Fruit fly (Drosophila melanogaster) Kc167 (cell line): ENCODE measurements around the gene CG7328.

Source experiments
- Myc ChIP-seq: fragments of >200 bp; optimal IDR thresholded peaks from 2 replicates; lab custom pipeline; 2017; ENCODE audit warnings: missing external identifiers
- Sin3A ChIP-seq: fragments of >200 bp; optimal IDR thresholded peaks from 2 replicates; lab custom pipeline; 2018; ENCODE audit warnings: missing external identifiers
- h ChIP-seq: fragments of >200 bp; optimal IDR thresholded peaks from 3 replicates; lab custom pipeline; 2018; ENCODE audit warnings: missing external identifiers
- insv ChIP-seq: fragments of >200 bp; optimal IDR thresholded peaks from 3 replicates; lab custom pipeline; 2018; ENCODE audit warnings: missing external identifiers
- psq ChIP-seq: fragments of >200 bp; optimal IDR thresholded peaks from 2 replicates; lab custom pipeline; 2017; ENCODE audit warnings: missing external identifiers
- ttk ChIP-seq: sonication (Bioruptor generic); optimal IDR thresholded peaks from 2 replicates; lab custom pipeline; 2017; ENCODE audit warnings: missing external identifiers

CG7328 gene

DNA sequence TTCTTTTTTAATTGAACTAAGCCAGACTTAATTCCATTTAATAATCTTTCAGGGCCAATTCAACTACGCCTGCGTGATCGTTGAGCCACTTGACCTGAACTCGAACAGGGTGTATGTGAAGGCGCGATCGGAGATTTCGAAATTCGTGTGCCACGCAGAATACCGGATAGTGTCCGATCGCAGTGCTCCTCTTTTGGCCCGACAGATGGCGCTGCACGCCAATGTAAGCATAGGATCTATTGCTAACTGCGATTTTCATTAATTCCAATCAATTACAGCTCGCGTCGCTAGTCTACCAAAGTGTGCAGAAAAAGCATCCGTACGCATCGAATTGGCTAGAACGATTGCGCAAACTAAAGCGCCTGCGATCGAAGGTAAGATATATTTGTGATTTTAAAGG is 2.1 kb downstream of the CG7328 start:
- TF ChIP-seq psq (lab: Kevin White, UChicago), result no peak

dm6 chr3L:20133168-20133567 is 7.2 kb downstream of the CG7328 start, which contains the start of gene CG7335:
CG7335 (minus strand) TSS chr3L:20133268.
- TF ChIP-seq psq (lab: Kevin White, UChicago), result no peak
- no peak for TF ChIP-seq ttk (lab: Kevin White, UChicago)
- TF ChIP-seq h, result no peak
- no peak for TF ChIP-seq Myc (lab: Kevin White, UChicago)
- no peak for TF ChIP-seq Sin3A
- no peak for TF ChIP-seq insv (lab: Kevin White, UChicago)

DNA sequence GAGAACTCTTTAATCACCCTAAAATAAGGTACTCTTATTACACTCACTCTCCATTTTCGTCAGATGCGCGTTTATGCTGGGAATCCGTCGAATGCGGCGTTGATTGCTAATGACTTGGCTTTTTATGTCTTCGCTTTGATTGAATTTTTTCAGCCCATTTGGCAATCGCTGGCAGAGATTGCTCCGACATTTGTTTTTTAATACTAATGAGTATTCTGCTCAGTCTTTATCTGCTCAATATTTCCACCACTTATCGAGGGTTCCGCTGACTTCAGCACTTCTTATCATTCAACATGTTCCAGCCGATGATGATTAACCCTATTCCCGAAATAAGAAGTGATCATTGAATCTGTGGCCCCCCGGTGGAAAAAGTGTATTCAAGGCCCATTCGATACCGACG is 8.8 kb downstream of the CG7328 start, which contains the start of gene obst-J:
TSS of gene obst-J (minus strand) at position 101 of the 400 bp plus-strand sequence.
- TF ChIP-seq psq (lab: Kevin White, UChicago) (no peak), h (no peak), insv (lab: Kevin White, UChicago) (no peak), Myc (lab: Kevin White, UChicago) (no peak), Sin3A (no peak), ttk (lab: Kevin White, UChicago) (no peak)

DNA sequence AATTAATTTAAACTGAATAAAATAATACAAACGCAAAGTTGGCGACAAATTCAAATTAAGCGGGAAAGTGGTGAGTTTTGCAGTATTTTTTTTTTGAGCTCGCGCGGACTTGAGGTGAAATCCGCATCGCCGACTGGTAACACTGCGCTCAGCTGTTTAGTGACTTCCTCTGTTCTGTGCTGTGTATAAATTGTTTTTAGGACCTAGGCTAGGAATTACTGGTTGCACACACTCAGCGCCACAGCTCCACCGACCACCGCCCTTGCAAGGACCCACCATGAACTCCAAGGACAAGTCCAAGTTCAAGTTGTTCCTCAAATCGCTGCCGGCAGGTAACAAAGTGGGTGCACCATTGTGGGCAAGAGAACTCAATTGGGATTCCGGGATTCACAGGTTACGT is 11.4 kb downstream of the CG7328 start, which contains the start of gene gig:
TSS of gene gig (plus strand) at position 150 of the 400 bp plus-strand sequence.
- TF ChIP-seq psq (lab: Kevin White, UChicago) (no peak), Myc (lab: Kevin White, UChicago) (no peak), ttk (lab: Kevin White, UChicago) (no peak), Sin3A (no peak), h (no peak), insv (lab: Kevin White, UChicago) (no peak)

- TF ChIP-seq h (no peak), insv (lab: Kevin White, UChicago) (no peak), Myc (lab: Kevin White, UChicago) (no peak), Sin3A (no peak), ttk (lab: Kevin White, UChicago) (no peak), psq (lab: Kevin White, UChicago) (no peak)
Observed at dm6 chr3L:20127281-20127680, 13.1 kb downstream of the CG7328 start, which contains the start of gene CG7365. CG7365 (minus strand) TSS chr3L:20127381.

dm6 chr3L:20126106-20126505 is 14.3 kb downstream of the CG7328 start:
- TF ChIP-seq insv (lab: Kevin White, UChicago) (no peak), Myc (lab: Kevin White, UChicago) (no peak), psq (lab: Kevin White, UChicago) (no peak), h (no peak), Sin3A (no peak), ttk (lab: Kevin White, UChicago) (no peak)

- TF ChIP-seq psq (lab: Kevin White, UChicago) (no peak), Myc (lab: Kevin White, UChicago) (no peak)
Observed at dm6 chr3L:20123038-20123437, 17.4 kb downstream of the CG7328 start.

DNA sequence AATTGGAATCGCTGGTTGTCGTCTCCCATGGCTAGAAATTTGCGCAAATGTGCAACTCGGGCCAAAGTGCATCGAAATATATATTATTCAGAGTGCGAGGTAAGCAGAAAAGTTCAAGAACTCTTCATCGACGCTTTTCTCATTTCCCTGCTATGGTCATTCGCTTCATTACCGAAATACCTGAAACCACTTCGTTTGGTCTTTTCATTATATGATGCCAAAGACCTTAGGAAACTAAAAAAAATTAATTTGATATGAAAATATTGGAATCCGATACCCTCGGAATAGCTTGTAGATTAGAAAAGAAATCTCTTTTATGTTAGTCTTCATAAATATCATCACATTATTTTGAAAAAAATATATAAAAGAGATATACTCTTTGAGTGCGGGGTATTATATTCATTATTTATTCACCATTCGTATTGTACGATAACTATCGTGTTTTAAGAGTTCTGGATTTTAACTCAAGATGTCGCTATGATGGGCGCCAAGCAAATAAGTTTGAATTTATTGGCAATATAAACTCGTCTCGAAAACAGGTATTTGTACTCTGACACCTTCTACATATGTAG is 27.5 kb downstream of the CG7328 start, which contains the start of gene CG14187:
TSS of gene CG14187 (minus strand) at position 51 of the 572 bp plus-strand sequence.
- TF ChIP-seq ttk (lab: Kevin White, UChicago) (no peak), Myc (lab: Kevin White, UChicago) (no peak), insv (lab: Kevin White, UChicago) (no peak)

DNA sequence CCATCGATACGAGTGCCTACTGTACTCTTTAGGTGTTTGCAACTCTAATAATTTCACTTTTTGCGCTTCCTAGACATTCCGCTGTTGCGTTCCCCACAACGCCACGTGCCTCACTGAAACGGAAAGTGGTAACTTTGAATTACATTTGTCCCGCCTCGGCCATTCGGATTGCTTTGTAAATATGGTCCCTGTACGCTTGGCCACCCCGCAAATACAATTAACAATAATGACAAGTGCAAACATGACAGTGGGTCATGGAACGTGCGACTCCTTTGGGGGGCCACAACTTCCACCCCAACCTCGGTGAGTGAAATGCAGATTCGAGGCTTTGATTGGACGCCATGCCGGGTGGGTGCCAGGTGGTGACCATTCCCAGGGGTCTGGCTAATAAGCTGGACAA is 29.0 kb downstream of the CG7328 start, which contains the start of gene Ir76b:
TSS of gene Ir76b (minus strand) at position 101 of the 400 bp plus-strand sequence.
- TF ChIP-seq insv (lab: Kevin White, UChicago) (no peak), psq (lab: Kevin White, UChicago) (no peak), h (no peak), ttk (lab: Kevin White, UChicago) (no peak), Myc (lab: Kevin White, UChicago) (no peak), Sin3A (no peak)

DNA sequence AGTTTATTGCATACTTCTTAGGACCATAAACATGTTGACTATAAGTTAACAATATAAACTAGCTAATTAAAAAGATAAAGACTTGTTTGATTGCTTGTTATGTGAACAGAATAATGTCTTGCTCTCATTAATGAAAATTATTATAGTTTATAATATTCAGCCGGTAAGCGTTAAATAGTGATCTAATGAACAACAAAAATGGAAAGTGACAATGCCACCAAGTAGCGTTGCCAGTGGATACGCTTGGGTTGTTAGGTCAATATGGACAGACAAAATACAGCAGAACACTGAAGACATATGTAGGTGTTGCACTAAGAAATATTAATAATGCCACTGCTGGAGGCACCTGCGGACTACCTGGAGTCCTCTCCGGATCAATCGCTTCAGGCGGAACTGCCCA is 34.6 kb downstream of the CG7328 start, which contains the start of gene CG14185:
TSS of gene CG14185 (plus strand) at position 301 of the 400 bp plus-strand sequence.
- TF ChIP-seq psq (lab: Kevin White, UChicago), result no peak
- no peak for TF ChIP-seq Sin3A
- no peak for TF ChIP-seq insv (lab: Kevin White, UChicago)
- no peak for TF ChIP-seq h
- TF ChIP-seq ttk (lab: Kevin White, UChicago), result no peak
- TF ChIP-seq Myc (lab: Kevin White, UChicago), result no peak

DNA sequence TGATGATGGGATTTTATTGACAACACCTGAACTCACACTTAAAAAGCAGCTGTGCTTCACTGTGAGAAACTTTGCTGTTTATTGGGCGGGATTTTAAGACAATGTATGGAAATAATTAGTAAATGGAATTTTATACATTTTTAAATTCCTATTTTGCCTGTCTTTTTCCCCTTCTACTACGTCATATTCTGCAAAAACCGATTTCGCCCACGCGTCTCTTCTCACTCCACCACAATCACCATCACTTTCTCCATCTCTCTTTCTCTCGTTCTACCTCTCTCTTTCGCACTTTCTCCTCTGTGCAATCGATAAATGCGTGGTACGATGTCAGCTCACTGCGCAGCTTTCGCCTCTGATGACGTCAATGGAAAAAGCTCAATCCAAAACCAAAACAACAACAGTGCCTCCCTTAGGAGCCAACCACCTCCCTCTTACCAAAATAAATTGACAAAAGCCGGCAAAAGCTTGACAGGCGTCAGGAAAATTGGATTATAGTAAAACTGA is 35.8 kb downstream of the CG7328 start:
- TF ChIP-seq psq (lab: Kevin White, UChicago) (no peak), ttk (lab: Kevin White, UChicago) (no peak), h (no peak), Myc (lab: Kevin White, UChicago) (no peak), insv (lab: Kevin White, UChicago) (no peak), Sin3A (no peak)

DNA sequence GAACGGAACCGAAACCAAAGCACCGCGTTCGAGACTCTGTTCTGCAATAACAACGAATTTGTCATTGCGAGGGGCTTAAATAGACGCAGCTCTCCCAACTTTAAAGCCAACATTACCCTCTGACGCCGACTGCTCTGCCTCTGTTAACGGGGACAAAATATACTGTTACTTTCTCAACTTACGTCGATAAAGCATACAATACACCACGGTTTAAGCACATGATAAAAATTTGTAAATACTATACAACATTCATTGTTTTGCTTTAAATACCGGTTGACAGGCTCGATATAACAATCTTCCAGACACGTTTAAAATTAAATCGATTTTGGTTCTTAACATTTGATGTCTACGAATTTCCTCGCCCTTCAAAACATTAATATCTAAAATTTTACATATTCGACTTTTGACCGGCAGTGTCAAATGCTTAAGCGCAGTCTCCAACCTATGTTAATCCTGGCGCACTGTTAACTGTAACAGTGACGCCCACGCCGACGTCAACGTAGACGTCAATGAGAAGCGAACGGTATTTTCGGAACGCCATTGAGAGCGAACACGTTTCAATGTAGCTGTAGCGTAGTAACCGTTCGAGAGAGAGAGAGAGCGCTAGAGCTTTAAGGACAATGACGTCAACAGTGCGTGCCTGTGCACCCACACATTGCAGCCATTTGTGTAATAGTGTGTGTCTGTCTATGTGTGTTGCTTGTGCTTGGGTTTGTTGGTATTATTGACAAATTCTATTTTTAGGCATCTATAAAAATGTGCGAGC is 36.4 kb downstream of the CG7328 start, which contains the start of gene CG14186:
TSS of gene CG14186 (minus strand) at position 51 of the 766 bp plus-strand sequence.
- TF ChIP-seq Myc (lab: Kevin White, UChicago) (no peak), ttk (lab: Kevin White, UChicago) (no peak), insv (lab: Kevin White, UChicago) (no peak), h (no peak), psq (lab: Kevin White, UChicago) (no peak), Sin3A (no peak)
